Worm (Caenorhabditis elegans): ENCODE data around the gene tald-1.

- TF ChIP-seq mab-5 (tag; optimal IDR thresholded peaks at IDR 0.05) (no peak), cnd-1 (tag; optimal IDR thresholded peaks at IDR 0.05) (no peak), nhr-12 (tag; optimal IDR thresholded peaks at IDR 0.05) (no peak), ham-2 (GFP tag; optimal IDR thresholded peaks at IDR 0.05) (no peak), mls-2 (tag; optimal IDR thresholded peaks at IDR 0.05) (no peak), nhr-28 (tag; optimal IDR thresholded peaks at IDR 0.05) (no peak), ces-1 (GFP tag; optimal IDR thresholded peaks at IDR 0.05) (no peak), hlh-1 (tag; optimal IDR thresholded peaks at IDR 0.05) (no peak), pha-4 (tag; optimal IDR thresholded peaks at IDR 0.05) (no peak), mep-1 (tag; optimal IDR thresholded peaks at IDR 0.05) (no peak), unc-62 (GFP tag; optimal IDR thresholded peaks at IDR 0.05) (no peak)
Observed at ce11 chrIV:4423026-4423425, 36.6 kb downstream of the tald-1 start.

All from whole organism, mixed stage, embryonic.